Fruit fly (Drosophila melanogaster): Measurements from ENCODE around the gene CG6040.

DNA sequence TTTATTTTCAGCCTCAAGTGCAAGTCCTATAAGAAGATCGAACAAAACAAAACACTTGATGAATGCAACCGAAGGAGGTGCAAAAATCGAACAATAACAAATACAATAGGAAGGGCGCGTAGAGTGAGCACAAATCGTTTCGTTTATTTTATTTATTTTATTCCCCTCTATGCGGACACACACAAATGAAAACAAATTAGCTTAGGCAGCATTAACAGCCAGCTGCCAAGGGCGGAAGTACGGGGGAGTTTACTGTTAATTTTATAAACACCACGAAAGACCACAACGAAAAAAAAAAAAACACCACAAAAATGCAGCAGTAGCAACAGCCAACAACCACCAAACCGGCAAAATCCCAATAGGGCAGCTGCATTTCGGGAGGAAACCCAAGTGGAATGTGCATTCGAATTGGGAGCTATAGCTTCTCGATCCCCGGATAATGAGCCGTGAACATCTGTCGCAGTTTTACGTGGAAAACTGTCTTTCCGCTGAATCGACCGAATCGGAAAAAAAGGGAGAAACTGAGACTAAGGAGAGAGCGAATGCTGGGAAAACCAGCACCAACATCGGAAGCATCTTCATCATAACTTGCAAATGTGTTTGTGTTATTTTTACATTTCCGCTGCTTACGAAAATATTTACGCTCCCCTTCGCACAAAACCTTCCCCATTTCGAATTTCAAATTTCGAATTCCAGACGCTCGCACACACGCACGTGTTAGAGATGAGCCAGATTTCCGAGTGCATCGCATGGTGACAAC lies 4.2 kb upstream of the CG6040 start:
- TF ChIP-seq Hr96 (GFP tag; optimal IDR thresholded peaks at IDR 0.05): no peak
- no peak for TF ChIP-seq Crg-1 (GFP tag; optimal IDR thresholded peaks at IDR 0.05)
- TF ChIP-seq Mnt (GFP tag; optimal IDR thresholded peaks at IDR 0.05): no peak
- TF ChIP-seq cic (GFP tag; optimal IDR thresholded peaks at IDR 0.05): no peak
- no peak for TF ChIP-seq CG14711 (tag; optimal IDR thresholded peaks at IDR 0.05)
- TF ChIP-seq ovo (GFP tag; optimal IDR thresholded peaks at IDR 0.05): no peak
- TF ChIP-seq CG12768 (GFP tag; optimal IDR thresholded peaks at IDR 0.05): no peak
- no peak for TF ChIP-seq bab1 (GFP tag; optimal IDR thresholded peaks at IDR 0.05)
- TF ChIP-seq pad (GFP tag; optimal IDR thresholded peaks at IDR 0.05): peak; percentile 13
- no peak for TF ChIP-seq CG5204 (GFP tag; optimal IDR thresholded peaks at IDR 0.05)
- no peak for TF ChIP-seq kay (GFP tag; ENCODE audit: borderline replicate concordance)

Measured in whole organism, adult.